Fruit fly (Drosophila melanogaster) whole organism, pupa: ENCODE results near the gene Acbp5.

Experiments
- CG13204 ChIP-seq: fragments of 200-800 bp; sonication (Bioruptor generic); optimal IDR thresholded peaks from 2 replicates; lab custom pipeline; 2018; ENCODE audit warnings: missing biosample characterization, mild to moderate bottlenecking, missing genetic modification characterization, moderate library complexity
- CG17806 ChIP-seq: fragments of 200-800 bp; sonication (Bioruptor generic); optimal IDR thresholded peaks from 2 replicates; lab custom pipeline; 2018; ENCODE audit warnings: missing biosample characterization, mild to moderate bottlenecking, missing genetic modification characterization, moderate library complexity
- CG4496 ChIP-seq: fragments of 200-800 bp; sonication (Bioruptor generic); IDR thresholded peaks from 3 replicates; pipeline ENCODE4 v1.3.6; 2022; ENCODE audit warnings: missing biosample characterization, missing genetic modification characterization
- CG8159 ChIP-seq: fragments of 200-800 bp; sonication (Bioruptor generic); optimal IDR thresholded peaks from 3 replicates; lab custom pipeline; 2018; ENCODE audit warnings: missing biosample characterization, mild to moderate bottlenecking, missing genetic modification characterization, moderate library complexity
- CG9948 ChIP-seq: fragments of 200-800 bp; sonication (Bioruptor generic); optimal IDR thresholded peaks from 2 replicates; lab custom pipeline; 2018; ENCODE audit warnings: missing biosample characterization, mild to moderate bottlenecking, missing genetic modification characterization, moderate library complexity
- D1 ChIP-seq: fragments of 200-800 bp; sonication (Bioruptor generic); optimal IDR thresholded peaks from 2 replicates; lab custom pipeline; 2018; ENCODE audit warnings: missing biosample characterization, mild to moderate bottlenecking, missing genetic modification characterization, moderate library complexity
- EcR ChIP-seq: fragments of 200-800 bp; sonication (Bioruptor generic); optimal IDR thresholded peaks from 3 replicates; lab custom pipeline; 2019; ENCODE audit warnings: missing biosample characterization, missing genetic modification characterization, mild to moderate bottlenecking, moderate library complexity, missing genetic modification reagents
- Ets98B ChIP-seq: fragments of 200-800 bp; sonication (Bioruptor generic); IDR thresholded peaks from 2 replicates; pipeline ENCODE4 v1.3.6; 2022; ENCODE audit warnings: missing biosample characterization, missing genetic modification characterization
- Pif1A ChIP-seq: fragments of 200-800 bp; sonication (Bioruptor generic); optimal IDR thresholded peaks from 3 replicates; lab custom pipeline; 2016; ENCODE audit warnings: missing biosample characterization, missing genetic modification characterization
- Snoo ChIP-seq: fragments of 200-800 bp; sonication (Bioruptor generic); optimal IDR thresholded peaks from 3 replicates; lab custom pipeline; 2017; ENCODE audit warnings: missing biosample characterization, mild to moderate bottlenecking, missing genetic modification characterization, inconsistent platforms

- TF ChIP-seq EcR (no peak), Snoo (tag; lab: Kevin White, UChicago) (no peak), D1 (tag; lab: Kevin White, UChicago) (no peak), CG17806 (tag; lab: Kevin White, UChicago) (peak; percentile 4), CG4496 (GFP tag; lab: Robert Waterston, UW) (0 out of 3 replicates have a peak, but pooled peaks have one; percentile 19), CG13204 (no peak), Ets98B (GFP tag; lab: Robert Waterston, UW) (no peak), CG8159 (tag; lab: Kevin White, UChicago) (no peak), CG9948 (tag; lab: Kevin White, UChicago) (no peak), Pif1A (GFP tag; lab: Kevin White, UChicago) (peak; percentile 40)
Observed at dm6 chr3L:8834486-8834885, 46.1 kb upstream of the Acbp5 start.
